Worm (Caenorhabditis elegans) whole organism, mixed stage, embryonic: Measurements from ENCODE around the gene ets-7.

Experiments used
- M03D4.4 ChIP-seq: sonication (generic microtip); optimal IDR thresholded peaks from 2 replicates; lab custom pipeline; 2017; ENCODE audit warnings: mild to moderate bottlenecking, missing genetic modification characterization, missing compliant biosample characterization
- bed-3 ChIP-seq: fragments of 200-800 bp; sonication (Bioruptor generic); optimal IDR thresholded peaks from 3 replicates; lab custom pipeline; 2018; ENCODE audit warnings: mild to moderate bottlenecking, missing genetic modification characterization, moderate library complexity, missing compliant biosample characterization
- blmp-1 ChIP-seq: fragments of 150-350 bp; optimal IDR thresholded peaks from 2 replicates; lab custom pipeline; 2014; ENCODE audit warnings: missing biosample characterization, missing genetic modification characterization
- ceh-39 ChIP-seq: fragments of 150-350 bp; optimal IDR thresholded peaks from 2 replicates; lab custom pipeline; 2014; ENCODE audit warnings: missing biosample characterization, missing genetic modification characterization
- ceh-43 ChIP-seq: fragments of 200-800 bp; sonication (Bioruptor generic); optimal IDR thresholded peaks from 2 replicates; lab custom pipeline; 2018; ENCODE audit warnings: mild to moderate bottlenecking, missing genetic modification characterization, moderate library complexity, missing compliant biosample characterization
- ceh-83 ChIP-seq: fragments of 200-800 bp; sonication (Bioruptor generic); optimal IDR thresholded peaks from 2 replicates; lab custom pipeline; 2018; ENCODE audit warnings: mild to moderate bottlenecking, missing genetic modification characterization, missing compliant biosample characterization
- cnd-1 ChIP-seq: fragments of 200-800 bp; sonication (Bioruptor generic); optimal IDR thresholded peaks from 2 replicates; lab custom pipeline; 2018; ENCODE audit warnings: mild to moderate bottlenecking, missing genetic modification characterization, missing compliant biosample characterization
- elt-1 ChIP-seq: sonication (generic microtip); optimal IDR thresholded peaks from 2 replicates; lab custom pipeline; 2017; ENCODE audit warnings: missing genetic modification characterization, mild to moderate bottlenecking, missing compliant biosample characterization, antibody characterized with exemption, moderate library complexity, borderline replicate concordance; ENCODE audit not compliant: insufficient read depth
- elt-3 ChIP-seq: fragments of 150-350 bp; optimal IDR thresholded peaks from 2 replicates; lab custom pipeline; 2014; ENCODE audit warnings: missing biosample characterization, missing genetic modification characterization
- flh-1 ChIP-seq: fragments of 200-800 bp; sonication (Bioruptor generic); optimal IDR thresholded peaks from 2 replicates; lab custom pipeline; 2018; ENCODE audit warnings: mild to moderate bottlenecking, missing genetic modification characterization, moderate library complexity, missing compliant biosample characterization
- ham-2 ChIP-seq: fragments of 200-800 bp; sonication (Bioruptor generic); optimal IDR thresholded peaks from 2 replicates; lab custom pipeline; 2018; ENCODE audit warnings: mild to moderate bottlenecking, missing genetic modification characterization, missing compliant biosample characterization
- hlh-1 ChIP-seq: fragments of 150-350 bp; optimal IDR thresholded peaks from 2 replicates; lab custom pipeline; 2014; ENCODE audit warnings: missing biosample characterization, missing genetic modification reagents, missing genetic modification characterization
- lin-13 ChIP-seq: fragments of 150-350 bp; optimal IDR thresholded peaks from 2 replicates; lab custom pipeline; 2014; ENCODE audit warnings: missing biosample characterization, missing genetic modification characterization
- lin-32 ChIP-seq: fragments of 200-800 bp; sonication (Bioruptor generic); optimal IDR thresholded peaks from 2 replicates; lab custom pipeline; 2018; ENCODE audit warnings: mild to moderate bottlenecking, missing genetic modification characterization, missing compliant biosample characterization
- mab-5 ChIP-seq: fragments of 150-350 bp; optimal IDR thresholded peaks from 2 replicates; lab custom pipeline; 2014; ENCODE audit warnings: missing biosample characterization, missing genetic modification characterization
- mep-1 ChIP-seq: fragments of 150-350 bp; optimal IDR thresholded peaks from 2 replicates; lab custom pipeline; 2017; ENCODE audit warnings: missing biosample characterization, missing genetic modification reagents, missing genetic modification characterization, inconsistent platforms
- mls-2 ChIP-seq: sonication (generic microtip); optimal IDR thresholded peaks from 2 replicates; lab custom pipeline; 2016; ENCODE audit warnings: mild to moderate bottlenecking, missing genetic modification characterization, moderate library complexity, missing compliant biosample characterization
- nhr-12 ChIP-seq: fragments of 150-350 bp; optimal IDR thresholded peaks from 2 replicates; lab custom pipeline; 2014; ENCODE audit warnings: missing biosample characterization, missing genetic modification characterization
- nhr-2 ChIP-seq: fragments of 150-350 bp; optimal IDR thresholded peaks from 2 replicates; lab custom pipeline; 2014; ENCODE audit warnings: missing biosample characterization, missing genetic modification characterization
- nhr-237 ChIP-seq: fragments of 150-350 bp; optimal IDR thresholded peaks from 2 replicates; lab custom pipeline; 2014; ENCODE audit warnings: missing biosample characterization, missing genetic modification characterization
- nhr-28 ChIP-seq: fragments of 150-350 bp; optimal IDR thresholded peaks from 2 replicates; lab custom pipeline; 2014; ENCODE audit warnings: missing biosample characterization, missing genetic modification characterization
- nhr-76 ChIP-seq: sonication (generic microtip); optimal IDR thresholded peaks from 2 replicates; lab custom pipeline; 2017; ENCODE audit warnings: missing biosample characterization, missing genetic modification characterization
- sem-2 ChIP-seq: fragments of 200-800 bp; sonication (Bioruptor generic); optimal IDR thresholded peaks from 2 replicates; lab custom pipeline; 2018; ENCODE audit warnings: mild to moderate bottlenecking, missing genetic modification characterization, missing compliant biosample characterization
- snpc-4 ChIP-seq: fragments of 150-350 bp; optimal IDR thresholded peaks from 2 replicates; lab custom pipeline; 2014; ENCODE audit warnings: missing biosample characterization, missing genetic modification characterization
- sptf-1 ChIP-seq: sonication (generic microtip); optimal IDR thresholded peaks from 2 replicates; lab custom pipeline; 2017; ENCODE audit warnings: mild to moderate bottlenecking, missing genetic modification characterization, moderate library complexity, missing compliant biosample characterization
- tbx-8 ChIP-seq: fragments of 200-800 bp; sonication (Bioruptor generic); optimal IDR thresholded peaks from 2 replicates; lab custom pipeline; 2018; ENCODE audit warnings: mild to moderate bottlenecking, missing genetic modification characterization, moderate library complexity, missing compliant biosample characterization
- unc-120 ChIP-seq: sonication (generic microtip); optimal IDR thresholded peaks from 2 replicates; lab custom pipeline; 2017; ENCODE audit warnings: missing genetic modification characterization, missing compliant biosample characterization; ENCODE audit not compliant: poor library complexity, severe bottlenecking
- unc-39 ChIP-seq: fragments of 150-350 bp; optimal IDR thresholded peaks from 2 replicates; lab custom pipeline; 2014; ENCODE audit warnings: missing biosample characterization, missing genetic modification characterization
- unc-62 ChIP-seq: fragments of 150-350 bp; optimal IDR thresholded peaks from 2 replicates; lab custom pipeline; 2014; ENCODE audit warnings: missing biosample characterization, missing genetic modification reagents, missing genetic modification characterization
- zip-8 ChIP-seq: fragments of 150-350 bp; optimal IDR thresholded peaks from 2 replicates; lab custom pipeline; 2014; ENCODE audit warnings: missing biosample characterization, missing genetic modification characterization
- ztf-11 ChIP-seq: fragments of 150-350 bp; optimal IDR thresholded peaks from 2 replicates; lab custom pipeline; 2014; ENCODE audit warnings: missing biosample characterization, missing genetic modification characterization

The ets-7 gene

ce11 chrV:7553873-7554362 is 4.7 kb downstream of the ets-7 start, which contains the start of gene ttr-10:
Gene ttr-10, minus strand, starts transcription at chrV:7553923.
- no peak for TF ChIP-seq nhr-12
- no peak for TF ChIP-seq mab-5 (tag; lab: Kevin White, UChicago)
- TF ChIP-seq nhr-28 (tag; lab: Kevin White, UChicago) = no peak
- TF ChIP-seq ceh-43 = no peak
- no peak for TF ChIP-seq elt-1
- no peak for TF ChIP-seq nhr-2 (tag; lab: Kevin White, UChicago)
- TF ChIP-seq ham-2 (GFP tag; lab: Kevin White, UChicago) = no peak
- no peak for TF ChIP-seq unc-39 (tag; lab: Kevin White, UChicago)
- TF ChIP-seq zip-8 (tag; lab: Kevin White, UChicago) = no peak
- TF ChIP-seq M03D4.4 (tag; lab: Kevin White, UChicago) = no peak
- TF ChIP-seq cnd-1 (tag; lab: Kevin White, UChicago) = no peak
- TF ChIP-seq snpc-4 (tag; lab: Kevin White, UChicago) = no peak
- TF ChIP-seq unc-120 (tag; lab: Kevin White, UChicago) = no peak
- no peak for TF ChIP-seq ceh-83 (GFP tag; lab: Kevin White, UChicago)
- TF ChIP-seq ztf-11 (tag; lab: Kevin White, UChicago) = no peak
- TF ChIP-seq mls-2 (tag; lab: Kevin White, UChicago) = no peak
- no peak for TF ChIP-seq nhr-237 (tag; lab: Kevin White, UChicago)

ce11 chrV:7551821-7552220 is 6.8 kb downstream of the ets-7 start, which contains the start of gene F19F10.3:
Gene F19F10.3, plus strand, starts transcription at chrV:7552121.
- TF ChIP-seq ztf-11 (tag; lab: Kevin White, UChicago) = no peak
- TF ChIP-seq nhr-237 (tag; lab: Kevin White, UChicago) = no peak
- TF ChIP-seq sem-2 = no peak
- no peak for TF ChIP-seq hlh-1 (tag; lab: Kevin White, UChicago)
- TF ChIP-seq bed-3 = no peak
- TF ChIP-seq ham-2 (GFP tag; lab: Kevin White, UChicago) = no peak
- TF ChIP-seq nhr-2 (tag; lab: Kevin White, UChicago) = no peak
- no peak for TF ChIP-seq mep-1
- TF ChIP-seq cnd-1 (tag; lab: Kevin White, UChicago) = no peak
- TF ChIP-seq ceh-83 (GFP tag; lab: Kevin White, UChicago) = no peak
- TF ChIP-seq ceh-43 = no peak
- no peak for TF ChIP-seq unc-62 (GFP tag; lab: Kevin White, UChicago)
- no peak for TF ChIP-seq unc-120 (tag; lab: Kevin White, UChicago)
- no peak for TF ChIP-seq zip-8 (tag; lab: Kevin White, UChicago)
- TF ChIP-seq mls-2 (tag; lab: Kevin White, UChicago) = no peak
- no peak for TF ChIP-seq lin-32
- TF ChIP-seq flh-1 = no peak

ce11 chrV:7548017-7548416 is 10.6 kb downstream of the ets-7 start:
- no peak for TF ChIP-seq nhr-12
- TF ChIP-seq elt-3 (tag; lab: Kevin White, UChicago) = no peak
- no peak for TF ChIP-seq M03D4.4 (tag; lab: Kevin White, UChicago)
- no peak for TF ChIP-seq ceh-43
- TF ChIP-seq lin-32 = no peak
- no peak for TF ChIP-seq ham-2 (GFP tag; lab: Kevin White, UChicago)
- no peak for TF ChIP-seq blmp-1 (tag; lab: Kevin White, UChicago)
- TF ChIP-seq unc-120 (tag; lab: Kevin White, UChicago) = no peak
- TF ChIP-seq tbx-8 = no peak
- TF ChIP-seq unc-39 (tag; lab: Kevin White, UChicago) = no peak
- TF ChIP-seq cnd-1 (tag; lab: Kevin White, UChicago) = no peak
- no peak for TF ChIP-seq ceh-83 (GFP tag; lab: Kevin White, UChicago)
- no peak for TF ChIP-seq snpc-4 (tag; lab: Kevin White, UChicago)
- no peak for TF ChIP-seq nhr-76 (tag; lab: Kevin White, UChicago)
- no peak for TF ChIP-seq flh-1
- TF ChIP-seq ceh-39 = no peak
- no peak for TF ChIP-seq mep-1

DNA sequence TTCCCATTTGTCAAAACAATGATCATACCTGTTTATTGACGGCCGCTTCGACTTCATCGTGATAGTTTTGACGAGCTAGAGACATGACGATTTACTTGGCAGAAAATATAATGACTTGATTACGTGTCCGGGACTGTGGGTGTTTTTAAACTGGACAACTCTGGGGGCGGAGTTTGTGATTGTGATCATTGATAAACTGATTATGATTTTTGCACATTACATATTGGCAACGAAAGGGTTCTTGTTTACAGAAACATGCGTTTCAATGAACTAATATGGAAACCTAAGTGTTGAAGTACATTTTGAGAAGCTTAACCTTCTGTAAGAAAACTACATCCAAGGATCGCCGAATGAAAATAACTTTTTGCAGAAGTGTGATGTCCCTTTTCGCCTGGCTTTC is 11.1 kb downstream of the ets-7 start, which contains the start of gene ftn-1:
ftn-1 (minus strand) TSS at position 101 of the 400 bp plus-strand sequence.
- TF ChIP-seq sptf-1 (tag; lab: Kevin White, UChicago) (no peak), nhr-76 (tag; lab: Kevin White, UChicago) (no peak), elt-1 (no peak), cnd-1 (tag; lab: Kevin White, UChicago) (no peak)

- TF ChIP-seq ceh-83 (GFP tag; lab: Kevin White, UChicago) = no peak
- no peak for TF ChIP-seq flh-1
- no peak for TF ChIP-seq sptf-1 (tag; lab: Kevin White, UChicago)
- TF ChIP-seq nhr-76 (tag; lab: Kevin White, UChicago) = no peak
- TF ChIP-seq sem-2 = no peak
- no peak for TF ChIP-seq lin-32
- no peak for TF ChIP-seq M03D4.4 (tag; lab: Kevin White, UChicago)
- no peak for TF ChIP-seq lin-13 (tag; lab: Kevin White, UChicago)
- TF ChIP-seq unc-62 (GFP tag; lab: Kevin White, UChicago) = no peak
- no peak for TF ChIP-seq bed-3
- TF ChIP-seq mab-5 (tag; lab: Kevin White, UChicago) = no peak
- TF ChIP-seq mls-2 (tag; lab: Kevin White, UChicago) = no peak
- no peak for TF ChIP-seq mep-1
- no peak for TF ChIP-seq hlh-1 (tag; lab: Kevin White, UChicago)
- TF ChIP-seq ceh-39 = no peak
- TF ChIP-seq nhr-28 (tag; lab: Kevin White, UChicago) = no peak
- TF ChIP-seq ceh-43 = no peak
- TF ChIP-seq, all 35 proteins: peak for 0
Measured at ce11 chrV:7545187-7545586, 13.4 kb downstream of the ets-7 start, which contains the start of the genes C54F6.19 and nhx-3. Gene C54F6.19, plus strand, starts transcription at chrV:7545487. Gene nhx-3, minus strand, starts transcription at chrV:7545523.
